Worm (Caenorhabditis elegans): ENCODE data around the gene spc-1.

Gene spc-1

DNA sequence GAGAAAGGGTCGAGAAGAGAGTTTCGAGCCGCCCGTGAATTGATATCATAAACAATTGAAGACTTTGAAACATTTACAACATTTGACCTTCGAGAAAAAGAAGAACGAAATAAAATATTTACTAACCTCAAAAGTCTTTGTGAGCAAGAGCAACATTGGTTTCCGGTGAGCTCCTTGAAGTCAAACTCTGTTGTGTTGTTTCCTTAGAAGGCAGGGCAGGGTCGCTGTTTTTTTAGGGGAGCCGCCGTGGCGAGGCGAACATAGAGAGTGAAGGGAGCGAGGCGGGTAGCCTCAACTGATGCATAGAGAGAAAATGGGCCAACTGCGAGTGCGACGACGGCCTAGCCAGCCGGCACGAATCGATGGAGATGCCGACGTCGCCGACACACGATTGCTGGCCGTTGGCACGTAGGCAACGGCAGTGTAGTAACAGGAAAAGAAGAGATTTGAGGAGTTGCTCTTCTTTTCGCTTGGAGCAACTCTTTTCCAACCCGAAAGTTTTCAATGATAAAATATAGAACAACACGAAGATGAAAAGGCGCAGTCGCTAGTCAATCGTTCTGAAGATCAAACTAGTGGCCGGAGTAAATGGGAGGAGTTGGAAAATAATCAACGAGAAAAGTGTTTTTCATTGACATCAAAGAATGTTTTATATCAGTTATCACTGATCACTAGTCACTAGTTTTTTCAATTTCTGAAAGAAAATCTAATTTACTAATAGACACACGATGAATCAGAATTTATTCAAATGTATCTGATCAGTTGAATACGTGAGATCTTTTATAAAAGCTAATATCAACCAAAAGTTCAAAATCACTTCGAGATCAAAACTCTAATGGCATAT, 10.6 kb downstream of the spc-1 start, which contains the start of gene mai-1:
TSS of gene mai-1 (minus strand) at position 557 of the 844 bp plus-strand sequence.
- TF ChIP-seq sem-2 (GFP tag; optimal IDR thresholded peaks at IDR 0.05), result no peak
- no peak for TF ChIP-seq M03D4.4 (tag; optimal IDR thresholded peaks at IDR 0.05)
- no peak for TF ChIP-seq nhr-76 (tag; optimal IDR thresholded peaks at IDR 0.05)
- no peak for TF ChIP-seq mep-1 (tag; optimal IDR thresholded peaks at IDR 0.05)
- TF ChIP-seq ceh-39 (tag; optimal IDR thresholded peaks at IDR 0.05), result no peak
- TF ChIP-seq unc-62 (GFP tag; optimal IDR thresholded peaks at IDR 0.05), result peak; percentile 17
- no peak for TF ChIP-seq elt-1 (tag; optimal IDR thresholded peaks at IDR 0.05; ENCODE audit: borderline replicate concordance, insufficient read depth)
- TF ChIP-seq ceh-43 (GFP tag; optimal IDR thresholded peaks at IDR 0.05), result no peak
- TF ChIP-seq snpc-4 (tag; optimal IDR thresholded peaks at IDR 0.05), result no peak
- TF ChIP-seq blmp-1 (tag; optimal IDR thresholded peaks at IDR 0.05), result no peak
- TF ChIP-seq hlh-1 (tag; optimal IDR thresholded peaks at IDR 0.05), result peak; percentile 68
- no peak for TF ChIP-seq pha-4 (tag; optimal IDR thresholded peaks at IDR 0.05)
- peak; percentile 78 for TF ChIP-seq unc-120 (tag; optimal IDR thresholded peaks at IDR 0.05; ENCODE audit: poor library complexity, severe bottlenecking)
- TF ChIP-seq ztf-11 (tag; optimal IDR thresholded peaks at IDR 0.05), result no peak
- no peak for TF ChIP-seq nhr-12 (tag; optimal IDR thresholded peaks at IDR 0.05)
- no peak for TF ChIP-seq ham-2 (GFP tag; optimal IDR thresholded peaks at IDR 0.05)
- no peak for TF ChIP-seq lsy-2 (tag; optimal IDR thresholded peaks at IDR 0.05)

- TF ChIP-seq bed-3 (GFP tag; optimal IDR thresholded peaks at IDR 0.05) (no peak), ceh-39 (tag; optimal IDR thresholded peaks at IDR 0.05) (no peak), sem-2 (GFP tag; optimal IDR thresholded peaks at IDR 0.05) (no peak), nhr-76 (tag; optimal IDR thresholded peaks at IDR 0.05) (no peak), ces-1 (GFP tag; optimal IDR thresholded peaks at IDR 0.05) (no peak), ham-2 (GFP tag; optimal IDR thresholded peaks at IDR 0.05) (no peak), nhr-237 (tag; optimal IDR thresholded peaks at IDR 0.05) (no peak), mls-2 (tag; optimal IDR thresholded peaks at IDR 0.05) (no peak), zip-8 (tag; optimal IDR thresholded peaks at IDR 0.05) (no peak), tbx-8 (GFP tag; optimal IDR thresholded peaks at IDR 0.05) (no peak), pha-4 (tag; optimal IDR thresholded peaks at IDR 0.05) (no peak), nhr-28 (tag; optimal IDR thresholded peaks at IDR 0.05) (no peak), unc-39 (tag; optimal IDR thresholded peaks at IDR 0.05) (no peak), unc-120 (tag; optimal IDR thresholded peaks at IDR 0.05; ENCODE audit: poor library complexity, severe bottlenecking) (no peak)
Observed at ce11 chrX:3115134-3116032, 11.5 kb downstream of the spc-1 start.

ce11 chrX:3114306-3115133, 12.4 kb downstream of the spc-1 start, which contains the start of gene gpd-2:
Gene gpd-2 (minus strand): TSS chrX:3114689.
- no peak for TF ChIP-seq ces-1 (GFP tag; optimal IDR thresholded peaks at IDR 0.05)
- TF ChIP-seq hlh-1 (tag; optimal IDR thresholded peaks at IDR 0.05), result no peak
- TF ChIP-seq mab-5 (tag; optimal IDR thresholded peaks at IDR 0.05), result no peak
- no peak for TF ChIP-seq bed-3 (GFP tag; optimal IDR thresholded peaks at IDR 0.05)
- TF ChIP-seq flh-1 (GFP tag; optimal IDR thresholded peaks at IDR 0.05), result no peak
- no peak for TF ChIP-seq ceh-39 (tag; optimal IDR thresholded peaks at IDR 0.05)
- no peak for TF ChIP-seq nhr-76 (tag; optimal IDR thresholded peaks at IDR 0.05)
- no peak for TF ChIP-seq drap-1 (GFP tag; optimal IDR thresholded peaks at IDR 0.05)
- TF ChIP-seq snpc-4 (tag; optimal IDR thresholded peaks at IDR 0.05), result no peak
- no peak for TF ChIP-seq pha-4 (tag; optimal IDR thresholded peaks at IDR 0.05)
- no peak for TF ChIP-seq ceh-83 (GFP tag; optimal IDR thresholded peaks at IDR 0.05)
- no peak for TF ChIP-seq lin-32 (GFP tag; optimal IDR thresholded peaks at IDR 0.05)
- no peak for TF ChIP-seq nhr-237 (tag; optimal IDR thresholded peaks at IDR 0.05)
- no peak for TF ChIP-seq mep-1 (tag; optimal IDR thresholded peaks at IDR 0.05)
- no peak for TF ChIP-seq unc-120 (tag; optimal IDR thresholded peaks at IDR 0.05; ENCODE audit: poor library complexity, severe bottlenecking)
- TF ChIP-seq nhr-28 (tag; optimal IDR thresholded peaks at IDR 0.05), result no peak
- no peak for TF ChIP-seq nhr-2 (tag; optimal IDR thresholded peaks at IDR 0.05)
- TF ChIP-seq nhr-12 (tag; optimal IDR thresholded peaks at IDR 0.05), result no peak
